Fruit fly (Drosophila melanogaster): ENCODE measurements around the gene unc-45.

The unc-45 gene

dm6 chr3R:8037896-8038295, 4.8 kb downstream of the unc-45 start (continued):
- peak; percentile 86 for TF ChIP-seq Hr4 (GFP tag; optimal IDR thresholded peaks at IDR 0.05)
- TF ChIP-seq Eip75B (GFP tag; optimal IDR thresholded peaks at IDR 0.05) = peak; percentile 58
- TF ChIP-seq Gug (GFP tag; IDR thresholded peaks at IDR 0.05) = peak; percentile 79
- TF ChIP-seq CG3919 (GFP tag; optimal IDR thresholded peaks at IDR 0.05) = peak; percentile 83
- TF ChIP-seq CG3032 (tag; optimal IDR thresholded peaks at IDR 0.05) = peak; percentile 46
- TF ChIP-seq CG9139 (GFP tag; optimal IDR thresholded peaks at IDR 0.05) = no peak
- peak; percentile 54 for TF ChIP-seq CG10631 (GFP tag; optimal IDR thresholded peaks at IDR 0.05)
- peak; percentile 51 for TF ChIP-seq Sox102F (GFP tag; optimal IDR thresholded peaks at IDR 0.05)
- peak; percentile 54 for TF ChIP-seq CG8319 (GFP tag; optimal IDR thresholded peaks at IDR 0.05)
- peak; percentile 10 for TF ChIP-seq Blimp-1 (GFP tag; optimal IDR thresholded peaks at IDR 0.05)
- peak; percentile 50 for TF ChIP-seq CG34406 (GFP tag; optimal IDR thresholded peaks at IDR 0.05)
- peak; percentile 55 for TF ChIP-seq CG11762 (GFP tag; optimal IDR thresholded peaks at IDR 0.05; ENCODE audit: insufficient read depth)
- TF ChIP-seq pdm3 (GFP tag; optimal IDR thresholded peaks at IDR 0.05) = peak; percentile 56
- TF ChIP-seq CG8119 (GFP tag; IDR thresholded peaks at IDR 0.05) = peak; percentile 88
- TF ChIP-seq Hr39 (GFP tag; optimal IDR thresholded peaks at IDR 0.05) = peak; percentile 31
- TF ChIP-seq cyc (GFP tag; optimal IDR thresholded peaks at IDR 0.05) = peak; percentile 55
- peak; percentile 58 for TF ChIP-seq topi (GFP tag; optimal IDR thresholded peaks at IDR 0.05)
- TF ChIP-seq CG11902 (GFP tag; optimal IDR thresholded peaks at IDR 0.05) = peak; percentile 47
- TF ChIP-seq CG6276 (GFP tag; optimal IDR thresholded peaks at IDR 0.05) = peak; percentile 78
- peak; percentile 69 for TF ChIP-seq dac (GFP tag; optimal IDR thresholded peaks at IDR 0.05)
- peak; percentile 13 for TF ChIP-seq Ets21C (GFP tag; optimal IDR thresholded peaks at IDR 0.05)
- TF ChIP-seq CG11294 (GFP tag; IDR thresholded peaks at IDR 0.05) = peak; percentile 64
- peak; percentile 54 for TF ChIP-seq acj6 (GFP tag; optimal IDR thresholded peaks at IDR 0.05)
- TF ChIP-seq CG32006 (GFP tag; optimal IDR thresholded peaks at IDR 0.05) = peak; percentile 84
- TF ChIP-seq Ets96B (tag; optimal IDR thresholded peaks at IDR 0.05) = peak; percentile 53
- peak; percentile 55 for TF ChIP-seq achi (GFP tag; optimal IDR thresholded peaks at IDR 0.05)
- peak; percentile 63 for TF ChIP-seq CG7368 (GFP tag; optimal IDR thresholded peaks at IDR 0.05)
- TF ChIP-seq vri (GFP tag; optimal IDR thresholded peaks at IDR 0.05) = no peak

dm6 chr3R:8038927-8039326, 5.8 kb downstream of the unc-45 start:
- TF ChIP-seq svp (GFP tag) (peak; percentile 57), CG6163 (GFP tag; IDR thresholded peaks at IDR 0.05) (0 out of 3 replicates have a peak, but pooled peaks have one; percentile 23), CG15336 (GFP tag; IDR thresholded peaks at IDR 0.05) (peak; percentile 56), dsx (GFP tag; optimal IDR thresholded peaks at IDR 0.05; ENCODE audit: poor library complexity, severe bottlenecking) (peak; percentile 26), CG7368 (GFP tag; optimal IDR thresholded peaks at IDR 0.05) (no peak), CG31627 (GFP tag; optimal IDR thresholded peaks at IDR 0.05) (no peak), CG6276 (GFP tag; optimal IDR thresholded peaks at IDR 0.05) (no peak), CG4318 (GFP tag; optimal IDR thresholded peaks at IDR 0.05) (peak; percentile 23), Hr4 (GFP tag; optimal IDR thresholded peaks at IDR 0.05) (peak; percentile 38), eg (GFP tag; IDR thresholded peaks at IDR 0.05) (peak; percentile 43; the same call in 1 of the 3 replicates), Eip78C (GFP tag) (peak; percentile 70), CG8119 (GFP tag; IDR thresholded peaks at IDR 0.05) (peak; percentile 71), CG32006 (GFP tag; optimal IDR thresholded peaks at IDR 0.05) (peak; percentile 45)

- TF ChIP-seq Sox14 (GFP tag; optimal IDR thresholded peaks at IDR 0.05) (peak; percentile 70), net (GFP tag; optimal IDR thresholded peaks at IDR 0.05) (no peak), CG15336 (GFP tag; IDR thresholded peaks at IDR 0.05) (no peak), lz (GFP tag; optimal IDR thresholded peaks at IDR 0.05) (peak; percentile 19), CG34406 (GFP tag; optimal IDR thresholded peaks at IDR 0.05) (no peak), Eip75B (GFP tag; optimal IDR thresholded peaks at IDR 0.05) (peak; percentile 10), OdsH (GFP tag; optimal IDR thresholded peaks at IDR 0.05) (peak; percentile 10), CG8632 (GFP tag; optimal IDR thresholded peaks at IDR 0.05) (peak; percentile 8), Met (GFP tag; optimal IDR thresholded peaks at IDR 0.05) (peak; percentile 5), cyc (GFP tag; optimal IDR thresholded peaks at IDR 0.05) (no peak), CG16779 (tag; optimal IDR thresholded peaks at IDR 0.05) (no peak), fkh (GFP tag; optimal IDR thresholded peaks at IDR 0.05) (no peak), Ets96B (tag; optimal IDR thresholded peaks at IDR 0.05) (peak; percentile 30), fd59A (GFP tag; optimal IDR thresholded peaks at IDR 0.05) (no peak), Eip93F (GFP tag; optimal IDR thresholded peaks at IDR 0.05) (no peak), ss (GFP tag; optimal IDR thresholded peaks at IDR 0.05) (no peak), pdm3 (GFP tag; optimal IDR thresholded peaks at IDR 0.05) (peak; percentile 18), Sox102F (GFP tag; optimal IDR thresholded peaks at IDR 0.05) (peak; percentile 52), CG9139 (GFP tag; optimal IDR thresholded peaks at IDR 0.05) (no peak), CG31627 (GFP tag; optimal IDR thresholded peaks at IDR 0.05) (peak; percentile 29), esn (GFP tag; optimal IDR thresholded peaks at IDR 0.05) (peak; percentile 43), Ets21C (GFP tag; optimal IDR thresholded peaks at IDR 0.05) (no peak), CG6276 (GFP tag; optimal IDR thresholded peaks at IDR 0.05) (peak; percentile 4), topi (GFP tag; optimal IDR thresholded peaks at IDR 0.05) (no peak)
These were observed 7.7 kb downstream of the unc-45 start, which contains the start of gene CG43060 for dm6 chr3R:8040843-8041242. TSS of gene CG43060 (plus strand) at chr3R:8041224.

All from whole organism, prepupa.